Worm (Caenorhabditis elegans) whole organism, L2 larva: Measurements from ENCODE around the gene D1022.5.

Experiments
- ama-1 ChIP-seq: fragments of 150-350 bp; optimal IDR thresholded peaks from 2 replicates; lab custom pipeline; 2018; ENCODE audit warnings: inconsistent platforms
- elt-1 ChIP-seq: fragments of 150-350 bp; optimal IDR thresholded peaks from 2 replicates; lab custom pipeline; 2014; ENCODE audit warnings: missing biosample characterization, missing genetic modification characterization
- mdl-1 ChIP-seq, 2 experiments: fragments of 150-350 bp in 1 of 2; sonication (generic microtip) in 1 of 2; optimal IDR thresholded peaks; 2 replicates each; lab custom pipeline; 2017; ENCODE audit warnings: missing biosample characterization in 2 of 2, missing genetic modification characterization in 2 of 2
- nhr-12 ChIP-seq: fragments of 150-350 bp; optimal IDR thresholded peaks from 2 replicates; lab custom pipeline; 2014; ENCODE audit warnings: missing biosample characterization, missing genetic modification characterization
- sem-4 ChIP-seq: fragments of 150-350 bp; optimal IDR thresholded peaks from 2 replicates; lab custom pipeline; 2014; ENCODE audit warnings: missing biosample characterization, missing genetic modification reagents, missing genetic modification characterization
- skn-1 ChIP-seq: sonication (generic microtip); optimal IDR thresholded peaks from 2 replicates; lab custom pipeline; 2017; ENCODE audit warnings: missing biosample characterization, missing genetic modification characterization
- zag-1 ChIP-seq: fragments of 150-350 bp; optimal IDR thresholded peaks from 2 replicates; lab custom pipeline; 2014; ENCODE audit warnings: missing biosample characterization, missing genetic modification characterization

DNA sequence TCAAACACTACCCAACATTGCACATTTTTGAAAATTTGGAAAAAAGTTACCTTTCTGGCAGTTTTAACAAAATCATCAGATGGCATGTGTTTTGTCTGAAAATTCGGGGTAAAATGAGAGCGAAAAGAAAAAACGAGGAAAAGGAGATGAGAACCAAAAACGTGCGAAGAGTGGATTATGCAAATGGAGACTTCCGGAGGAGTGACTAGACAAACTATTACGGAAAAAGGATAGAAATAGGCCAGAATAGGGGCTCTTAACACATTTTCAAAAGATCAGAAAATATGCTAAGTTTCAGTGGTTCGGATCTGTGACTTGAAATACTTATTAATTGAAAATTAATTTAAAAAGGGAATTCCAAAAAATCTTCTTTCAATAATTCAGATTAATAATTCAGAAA, 40.8 kb upstream of the D1022.5 start, which contains the start of gene srab-14:
- TF ChIP-seq mdl-1 (tag; optimal IDR thresholded peaks at IDR 0.05; lab: Kevin White, UChicago) (no peak), sem-4 (tag; lab: Kevin White, UChicago) (no peak), skn-1 (no peak), zag-1 (no peak), elt-1 (tag; lab: Kevin White, UChicago) (no peak), nhr-12 (tag; lab: Kevin White, UChicago) (no peak), ama-1 (no peak)
